Fruit fly (Drosophila melanogaster) whole organism, embryonic: Measurements from ENCODE around the gene Bet3.

Experiments used
- Asciz ChIP-seq: fragments of 200-800 bp; sonication (Bioruptor generic); optimal IDR thresholded peaks from 2 replicates; lab custom pipeline; 2017; ENCODE audit warnings: missing biosample characterization, mild to moderate bottlenecking, missing genetic modification characterization, missing genetic modification reagents
- CG11085 ChIP-seq: fragments of 200-800 bp; sonication (Bioruptor generic); IDR thresholded peaks from 2 replicates; pipeline ENCODE4 v1.3.6; 2022; ENCODE audit warnings: missing biosample characterization, missing genetic modification characterization
- CG15269 ChIP-seq: fragments of 200-800 bp; sonication (Bioruptor generic); optimal IDR thresholded peaks from 2 replicates; lab custom pipeline; 2018; ENCODE audit warnings: missing biosample characterization, mild to moderate bottlenecking, missing genetic modification characterization, moderate library complexity
- CG1603 ChIP-seq: fragments of 200-800 bp; sonication (Bioruptor generic); optimal IDR thresholded peaks from 2 replicates; lab custom pipeline; 2019; ENCODE audit warnings: missing biosample characterization, mild to moderate bottlenecking, missing genetic modification characterization, moderate library complexity
- CG1647 ChIP-seq: fragments of 200-800 bp; sonication (Bioruptor generic); optimal IDR thresholded peaks from 3 replicates; lab custom pipeline; 2016; ENCODE audit warnings: missing biosample characterization, missing genetic modification characterization
- CG16863 ChIP-seq: fragments of 200-800 bp; sonication (Bioruptor generic); optimal IDR thresholded peaks from 3 replicates; lab custom pipeline; 2016; ENCODE audit warnings: missing biosample characterization, missing genetic modification characterization
- CG1792 ChIP-seq: fragments of 200-800 bp; sonication (Bioruptor generic); optimal IDR thresholded peaks from 2 replicates; lab custom pipeline; 2016; ENCODE audit warnings: missing biosample characterization, missing genetic modification characterization
- CG3163 ChIP-seq: fragments of 200-800 bp; sonication (Bioruptor generic); optimal IDR thresholded peaks from 3 replicates; lab custom pipeline; 2016; ENCODE audit warnings: missing biosample characterization, missing genetic modification characterization
- CG3838 ChIP-seq: fragments of 200-800 bp; sonication (Bioruptor generic); optimal IDR thresholded peaks from 3 replicates; lab custom pipeline; 2016; ENCODE audit warnings: missing biosample characterization, missing genetic modification characterization
- CG6689 ChIP-seq: fragments of 200-800 bp; sonication (Bioruptor generic); IDR thresholded peaks from 2 replicates; pipeline ENCODE4 v1.3.6; 2022; ENCODE audit warnings: missing biosample characterization, missing genetic modification characterization
- CG7357 ChIP-seq: fragments of 200-800 bp; sonication (Bioruptor generic); IDR thresholded peaks from 3 replicates; pipeline ENCODE4 v1.3.6; 2022; ENCODE audit warnings: missing biosample characterization, missing genetic modification characterization
- CG8089 ChIP-seq: fragments of 200-800 bp; sonication (Bioruptor generic); optimal IDR thresholded peaks from 3 replicates; lab custom pipeline; 2016; ENCODE audit warnings: missing biosample characterization, missing genetic modification characterization
- CG8388 ChIP-seq: fragments of 200-800 bp; sonication (Bioruptor generic); optimal IDR thresholded peaks from 2 replicates; lab custom pipeline; 2019; ENCODE audit warnings: missing biosample characterization, mild to moderate bottlenecking, missing genetic modification characterization, moderate library complexity
- CG8765 ChIP-seq: fragments of 200-800 bp; sonication (Bioruptor generic); IDR thresholded peaks from 2 replicates; pipeline ENCODE4 v1.3.6; 2022; ENCODE audit warnings: missing biosample characterization, missing genetic modification characterization
- CG8924 ChIP-seq: fragments of 200-800 bp; optimal IDR thresholded peaks from 3 replicates; lab custom pipeline; 2019; ENCODE audit warnings: missing biosample characterization, mild to moderate bottlenecking, missing genetic modification characterization, moderate library complexity
- CkIIα-i1 ChIP-seq: fragments of 200-800 bp; sonication (Bioruptor generic); IDR thresholded peaks from 2 replicates; pipeline ENCODE4 v1.3.6; 2022; ENCODE audit warnings: missing biosample characterization, missing genetic modification characterization
- Dfd ChIP-seq, 2 experiments: fragments of >200 bp; optimal IDR thresholded peaks; 2 replicates each; lab custom pipeline; 2017; ENCODE audit warnings: missing biosample characterization in 2 of 2, missing genetic modification characterization in 2 of 2
- GATAe ChIP-seq: fragments of 200-800 bp; sonication (Bioruptor generic); conservative IDR thresholded peaks from 2 replicates; pipeline ENCODE4 v1.3.6; 2022; ENCODE audit warnings: missing biosample characterization, missing genetic modification characterization
- H15 ChIP-seq: fragments of 200-800 bp; sonication (Bioruptor generic); IDR thresholded peaks from 3 replicates; pipeline ENCODE4 v1.3.6; 2022; ENCODE audit warnings: missing biosample characterization, missing genetic modification characterization
- H2.0 ChIP-seq: fragments of 200-800 bp; sonication (Bioruptor generic); IDR thresholded peaks from 2 replicates; pipeline ENCODE4 v1.3.6; 2022; ENCODE audit warnings: missing biosample characterization, missing genetic modification characterization
- HLH4C ChIP-seq: fragments of 200-800 bp; sonication (Bioruptor generic); IDR thresholded peaks from 3 replicates; pipeline ENCODE4 v1.3.6; 2022; ENCODE audit warnings: missing biosample characterization, missing genetic modification characterization; ENCODE audit not compliant: partially characterized antibody
- HLH54F ChIP-seq: fragments of 200-800 bp; sonication (Bioruptor generic); optimal IDR thresholded peaks from 3 replicates; lab custom pipeline; 2016; ENCODE audit warnings: missing biosample characterization, missing genetic modification characterization
- HLHmδ ChIP-seq: fragments of 200-800 bp; sonication (Bioruptor generic); optimal IDR thresholded peaks from 2 replicates; lab custom pipeline; 2018; ENCODE audit warnings: missing biosample characterization, mild to moderate bottlenecking, missing genetic modification characterization, moderate library complexity
- Mad ChIP-seq: fragments of 200-800 bp; sonication (Bioruptor generic); optimal IDR thresholded peaks from 2 replicates; lab custom pipeline; 2016; ENCODE audit warnings: missing biosample characterization, missing genetic modification characterization
- Med ChIP-seq: fragments of 200-800 bp; sonication (Bioruptor generic); peaks from one replicate; lab custom pipeline; 2016; ENCODE audit warnings: missing biosample characterization, missing genetic modification characterization, mild to moderate bottlenecking, inconsistent platforms, moderate library complexity
- Oli ChIP-seq: fragments of 200-800 bp; sonication (Bioruptor generic); optimal IDR thresholded peaks from 2 replicates; lab custom pipeline; 2018; ENCODE audit warnings: missing biosample characterization, mild to moderate bottlenecking, missing genetic modification characterization, moderate library complexity
- PHDP ChIP-seq: fragments of 200-800 bp; sonication (Bioruptor generic); optimal IDR thresholded peaks from 3 replicates; lab custom pipeline; 2018; ENCODE audit warnings: missing biosample characterization, mild to moderate bottlenecking, missing genetic modification characterization, moderate library complexity
- Poxn ChIP-seq: fragments of 200-800 bp; sonication (Bioruptor generic); IDR thresholded peaks from 2 replicates; pipeline ENCODE4 v1.3.6; 2022; ENCODE audit warnings: missing biosample characterization, missing genetic modification characterization
- Rx ChIP-seq: fragments of 200-800 bp; sonication (Bioruptor generic); IDR thresholded peaks from 2 replicates; pipeline ENCODE4 v1.3.6; 2022; ENCODE audit warnings: missing biosample characterization, missing genetic modification characterization
- Spps ChIP-seq: fragments of 200-800 bp; sonication (Bioruptor generic); optimal IDR thresholded peaks from 2 replicates; lab custom pipeline; 2018; ENCODE audit warnings: missing biosample characterization, mild to moderate bottlenecking, missing genetic modification characterization
- bcd ChIP-seq: fragments of 200-800 bp; sonication (Bioruptor generic); optimal IDR thresholded peaks from 2 replicates; lab custom pipeline; 2017; ENCODE audit warnings: missing biosample characterization, mild to moderate bottlenecking, missing genetic modification characterization
- btn ChIP-seq: fragments of 200-800 bp; sonication (Bioruptor generic); optimal IDR thresholded peaks from 2 replicates; lab custom pipeline; 2016; ENCODE audit warnings: missing biosample characterization, missing genetic modification characterization
- cad ChIP-seq: fragments of >200 bp; optimal IDR thresholded peaks from 2 replicates; lab custom pipeline; 2017; ENCODE audit warnings: missing biosample characterization, missing genetic modification characterization
- croc ChIP-seq: fragments of 200-800 bp; sonication (Bioruptor generic); conservative IDR thresholded peaks from 3 replicates; pipeline ENCODE4 v1.3.6; 2022; ENCODE audit warnings: missing biosample characterization, missing genetic modification characterization
- fd64A ChIP-seq: fragments of 200-800 bp; sonication (Bioruptor generic); optimal IDR thresholded peaks from 3 replicates; lab custom pipeline; 2018; ENCODE audit warnings: missing biosample characterization, mild to moderate bottlenecking, missing genetic modification characterization
- gsb-n ChIP-seq: fragments of 200-800 bp; sonication (Bioruptor generic); optimal IDR thresholded peaks from 3 replicates; lab custom pipeline; 2018; ENCODE audit warnings: missing biosample characterization, mild to moderate bottlenecking, missing genetic modification characterization
- ham ChIP-seq: fragments of 200-800 bp; sonication (Bioruptor generic); IDR thresholded peaks from 2 replicates; pipeline ENCODE4 v1.3.6; 2022; ENCODE audit warnings: missing biosample characterization, missing genetic modification characterization
- lbe ChIP-seq: fragments of 200-800 bp; sonication (Bioruptor generic); optimal IDR thresholded peaks from 2 replicates; lab custom pipeline; 2016; ENCODE audit warnings: missing biosample characterization, mild to moderate bottlenecking, missing genetic modification characterization
- lmd ChIP-seq: fragments of 200-800 bp; sonication (Bioruptor generic); IDR thresholded peaks from 2 replicates; pipeline ENCODE4 v1.3.6; 2022; ENCODE audit warnings: missing biosample characterization, missing genetic modification characterization
- luna ChIP-seq: fragments of 200-800 bp; sonication (Bioruptor generic); optimal IDR thresholded peaks from 2 replicates; lab custom pipeline; 2016; ENCODE audit warnings: missing biosample characterization, missing genetic modification characterization
- mirr ChIP-seq: fragments of 200-800 bp; sonication (Bioruptor generic); optimal IDR thresholded peaks from 3 replicates; lab custom pipeline; 2018; ENCODE audit warnings: missing biosample characterization, mild to moderate bottlenecking, missing genetic modification characterization
- oc ChIP-seq: fragments of 200-800 bp; sonication (Bioruptor generic); optimal IDR thresholded peaks from 2 replicates; lab custom pipeline; 2018; ENCODE audit warnings: missing biosample characterization, mild to moderate bottlenecking, missing genetic modification characterization, moderate library complexity
- otp ChIP-seq: fragments of 200-800 bp; sonication (Bioruptor generic); IDR thresholded peaks from 3 replicates; pipeline ENCODE4, ENCODE4 v1.3.6; 2022; ENCODE audit warnings: missing biosample characterization, missing genetic modification characterization
- pho ChIP-seq: fragments of 200-800 bp; sonication (Bioruptor generic); optimal IDR thresholded peaks from 2 replicates; lab custom pipeline; 2016; ENCODE audit warnings: missing biosample characterization, missing genetic modification characterization
- pum ChIP-seq: fragments of 200-800 bp; sonication (Bioruptor generic); optimal IDR thresholded peaks from 2 replicates; lab custom pipeline; 2016; ENCODE audit warnings: missing biosample characterization, missing genetic modification characterization
- sd ChIP-seq: fragments of 200-800 bp; sonication (Bioruptor generic); optimal IDR thresholded peaks from 3 replicates; lab custom pipeline; 2018; ENCODE audit warnings: missing biosample characterization, mild to moderate bottlenecking, missing genetic modification characterization, moderate library complexity
- slp2 ChIP-seq: fragments of 200-800 bp; sonication (Bioruptor generic); optimal IDR thresholded peaks from 2 replicates; lab custom pipeline; 2016; ENCODE audit warnings: missing biosample characterization, missing genetic modification characterization
- sna ChIP-seq: fragments of 200-800 bp; sonication (Bioruptor generic); IDR thresholded peaks from 2 replicates; pipeline ENCODE4 v1.3.6; 2022; ENCODE audit warnings: missing biosample characterization, missing genetic modification characterization; ENCODE audit not compliant: partially characterized antibody
- ssp ChIP-seq: fragments of 200-800 bp; sonication (Bioruptor generic); IDR thresholded peaks from 2 replicates; pipeline ENCODE4 v1.3.6; 2022; ENCODE audit warnings: missing biosample characterization, missing genetic modification characterization
- sug ChIP-seq: fragments of 200-800 bp; optimal IDR thresholded peaks from 2 replicates; lab custom pipeline; 2019; ENCODE audit warnings: missing biosample characterization, mild to moderate bottlenecking, missing genetic modification characterization, moderate library complexity

Bet3 gene

DNA sequence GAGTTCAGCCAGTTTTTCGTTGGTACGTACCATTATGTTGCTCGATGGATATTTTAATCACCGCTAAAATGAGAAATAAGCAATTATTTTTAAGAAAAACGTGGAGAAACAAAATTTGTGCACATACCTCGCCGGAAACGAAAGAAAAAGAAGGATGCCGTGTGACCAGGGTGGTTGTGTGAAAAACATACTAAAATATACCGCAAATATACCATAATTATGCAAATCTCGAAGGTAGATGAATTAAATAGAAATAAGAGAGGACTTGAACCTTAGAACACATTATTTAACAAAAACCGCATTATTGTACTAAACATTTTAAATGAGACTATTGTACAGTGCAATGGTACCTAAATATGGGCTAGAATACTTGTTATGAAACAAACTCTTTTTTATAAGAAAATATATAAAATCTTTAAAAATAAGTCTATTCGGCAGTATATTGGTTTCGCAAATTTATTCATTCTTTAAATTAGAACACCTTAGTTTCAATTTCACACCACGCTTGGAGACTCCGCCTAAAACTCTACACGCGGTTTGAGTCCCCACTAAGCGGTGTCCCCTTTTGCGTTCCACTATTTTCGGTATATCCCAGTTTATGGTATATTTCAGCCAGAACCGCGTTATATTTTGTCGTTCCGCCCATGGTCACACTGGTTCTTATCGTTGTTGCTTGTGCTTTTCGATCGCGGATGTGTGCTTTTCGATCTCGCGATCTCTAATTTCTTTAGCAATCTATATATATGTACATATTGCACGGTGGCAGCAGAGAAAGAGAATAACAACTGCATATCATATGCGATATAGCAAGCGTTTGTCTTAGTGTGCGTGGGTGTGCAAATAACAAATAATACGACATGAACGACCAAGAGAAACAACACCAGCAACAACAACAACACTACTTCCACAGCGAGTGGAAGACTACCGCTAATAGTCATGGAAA is 12.1 kb downstream of the Bet3 start, which contains the start of the genes RpS17 and MTF-1 (continued):
- no peak for TF ChIP-seq CG3838 (GFP tag; lab: Kevin White, UChicago)
- 0 out of 2 replicates have a peak, but pooled peaks have one; percentile 22 for TF ChIP-seq Rx (GFP tag; lab: Robert Waterston, UW)
- TF ChIP-seq sd: no peak
- TF ChIP-seq CG11085: 0 out of 2 replicates have a peak, but pooled peaks have one; percentile 30
- no peak for TF ChIP-seq pum
- peak; percentile 44; the same call in 2 of the 3 replicates for TF ChIP-seq H15 (GFP tag; lab: Robert Waterston, UW)
- TF ChIP-seq HLH54F: no peak
- peak; percentile 19 for TF ChIP-seq sug
- TF ChIP-seq CG6689 (GFP tag; lab: Robert Waterston, UW): no peak
- TF ChIP-seq Asciz (GFP tag; lab: Kevin White, UChicago): peak; percentile 45
- peak; percentile 38 for TF ChIP-seq gsb-n
- no peak for TF ChIP-seq oc
- peak; percentile 40 for TF ChIP-seq Oli (tag; lab: Kevin White, UChicago)
- TF ChIP-seq CG7357 (GFP tag; lab: Robert Waterston, UW): no peak
- peak; percentile 55 for TF ChIP-seq mirr (GFP tag; lab: Kevin White, UChicago)
- TF ChIP-seq lbe: peak; percentile 28
- TF ChIP-seq HLHmδ (GFP tag; lab: Kevin White, UChicago): peak; percentile 27
- peak; percentile 92 for TF ChIP-seq Med
- no peak for TF ChIP-seq H2.0 (GFP tag; lab: Robert Waterston, UW)
- no peak for TF ChIP-seq HLH4C
- no peak for TF ChIP-seq ssp (GFP tag; lab: Robert Waterston, UW)
- TF ChIP-seq CG15269: peak; percentile 57
- TF ChIP-seq lmd (GFP tag; lab: Robert Waterston, UW): no peak; the same call in 1 of the 2 replicates
- TF ChIP-seq CG8765 (GFP tag; lab: Robert Waterston, UW): no peak
- TF ChIP-seq croc (GFP tag; lab: Robert Waterston, UW): no peak
- no peak for TF ChIP-seq GATAe (GFP tag; lab: Robert Waterston, UW)
- TF ChIP-seq CG1647: no peak
- peak; percentile 10 for TF ChIP-seq Mad
- TF ChIP-seq CG1792 (GFP tag; lab: Kevin White, UChicago): no peak
- TF ChIP-seq CG8388: peak; percentile 35
- TF ChIP-seq Dfd (GFP tag; optimal IDR thresholded peaks at IDR 0.05; lab: Kevin White, UChicago): no peak
- TF ChIP-seq CG8924 (tag; lab: Kevin White, UChicago): peak; percentile 16
- TF ChIP-seq CG16863 (GFP tag; lab: Kevin White, UChicago): no peak
- peak; percentile 39 for TF ChIP-seq CG3163 (GFP tag; lab: Kevin White, UChicago)
- TF ChIP-seq CG8089 (GFP tag; lab: Kevin White, UChicago): peak; percentile 22
- no peak for TF ChIP-seq pho (GFP tag; lab: Kevin White, UChicago)
- peak; percentile 46; the same call in 1 of the 3 replicates for TF ChIP-seq otp (GFP tag; lab: Robert Waterston, UW)
- TF ChIP-seq Poxn (GFP tag; lab: Robert Waterston, UW): no peak
- peak; percentile 15 for TF ChIP-seq Spps
- peak; percentile 66 for TF ChIP-seq PHDP (tag; lab: Kevin White, UChicago)
- TF ChIP-seq ham (GFP tag; lab: Robert Waterston, UW): no peak
- no peak for TF ChIP-seq sna
- peak; percentile 50 for TF ChIP-seq CG1603 (tag; lab: Kevin White, UChicago)
- no peak for TF ChIP-seq btn
- TF ChIP-seq cad (GFP tag; lab: Kevin White, UChicago): no peak
- TF ChIP-seq fd64A (GFP tag; lab: Kevin White, UChicago): peak; percentile 21
- TF ChIP-seq bcd (GFP tag; lab: Kevin White, UChicago): peak; percentile 48
- TF ChIP-seq luna (GFP tag; lab: Kevin White, UChicago): peak; percentile 7
- peak; percentile 26 for TF ChIP-seq slp2 (GFP tag; lab: Kevin White, UChicago)
- TF ChIP-seq CkIIα-i1 (GFP tag; lab: Robert Waterston, UW): no peak
